Fruit fly (Drosophila melanogaster): Measurements from ENCODE around the gene GNBP1.

DNA sequence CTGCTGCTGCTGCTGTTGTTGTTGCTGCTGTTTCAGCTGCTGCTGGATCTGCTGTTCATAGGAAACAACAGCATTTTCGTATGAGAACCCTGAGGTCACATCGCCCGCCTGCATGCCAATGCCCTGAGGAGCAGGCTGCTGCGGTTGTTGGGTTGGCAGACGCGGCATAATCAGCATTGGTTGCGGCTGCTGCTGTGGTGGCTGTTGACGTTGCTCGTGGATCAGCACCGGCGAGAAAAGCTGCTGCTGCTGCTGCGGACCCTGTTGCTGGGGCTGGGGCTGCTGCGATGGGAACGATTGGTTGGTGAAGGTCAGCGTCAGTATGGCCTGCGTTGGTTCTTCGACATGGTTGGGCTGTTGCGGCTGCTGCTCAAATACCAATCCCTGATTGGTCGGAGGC lies 5.7 kb upstream of the GNBP1 start:
- TF ChIP-seq ovo (GFP tag; optimal IDR thresholded peaks at IDR 0.05): no peak
- TF ChIP-seq CG11617 (GFP tag; optimal IDR thresholded peaks at IDR 0.05): no peak
- no peak for TF ChIP-seq Mnt (GFP tag; optimal IDR thresholded peaks at IDR 0.05)
- no peak for TF ChIP-seq tj (GFP tag; optimal IDR thresholded peaks at IDR 0.05)
- no peak for TF ChIP-seq CG14711 (tag; optimal IDR thresholded peaks at IDR 0.05)
- TF ChIP-seq CG12768 (GFP tag; optimal IDR thresholded peaks at IDR 0.05): no peak
- TF ChIP-seq Clk (GFP tag; optimal IDR thresholded peaks at IDR 0.05): no peak
- TF ChIP-seq Crg-1 (GFP tag; optimal IDR thresholded peaks at IDR 0.05): no peak
- TF ChIP-seq CG1620 (GFP tag; optimal IDR thresholded peaks at IDR 0.05): no peak
- TF ChIP-seq cic (GFP tag; optimal IDR thresholded peaks at IDR 0.05): no peak
- no peak for TF ChIP-seq kay (GFP tag; ENCODE audit: borderline replicate concordance)

All from whole organism, adult.